Worm (Caenorhabditis elegans): ENCODE measurements around the gene gpa-5.

DNA sequence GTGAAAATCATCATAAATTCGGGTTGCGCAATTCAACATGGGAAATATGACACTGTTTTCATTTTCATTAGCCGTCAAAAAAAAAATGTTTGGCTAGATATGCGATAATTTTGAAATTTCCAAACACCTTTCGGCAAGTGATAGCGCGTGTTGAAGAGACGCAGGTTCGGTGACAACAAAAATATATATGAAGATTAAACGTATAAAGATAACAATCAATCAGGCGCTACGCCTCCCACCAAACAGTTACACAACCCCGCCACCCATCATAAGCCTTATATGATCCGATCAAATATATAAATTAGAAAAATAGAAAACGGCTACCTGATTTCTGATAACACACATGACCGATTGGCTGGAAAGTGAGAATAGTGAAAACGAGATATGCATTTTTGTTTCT is 31.2 kb upstream of the gpa-5 start:
- TF ChIP-seq T22C8.4 (GFP tag; IDR thresholded peaks at IDR 0.05) (no peak), ref-1 (GFP tag; conservative IDR thresholded peaks at IDR 0.05) (no peak), flt-1 (GFP tag; IDR thresholded peaks at IDR 0.05) (no peak), cog-1 (tag; optimal IDR thresholded peaks at IDR 0.05) (no peak), ztf-23 (GFP tag; IDR thresholded peaks at IDR 0.05) (no peak), tab-1 (GFP tag; IDR thresholded peaks at IDR 0.05) (no peak)
